Fruit fly (Drosophila melanogaster): ENCODE measurements around the gene crb.
A peak's percentile ranks its signal among the peaks of the same experiment; 100 is the strongest.

The crb gene

dm6 chr3R:24272775-24273290, 22.0 kb upstream of the crb start, which contains the start of gene Orct2 (continued):
- TF ChIP-seq CG18599 (GFP tag; optimal IDR thresholded peaks at IDR 0.05) (peak; percentile 66), gt (GFP tag; IDR thresholded peaks at IDR 0.05) (no peak), CG6791 (GFP tag; IDR thresholded peaks at IDR 0.05; ENCODE audit: partially characterized antibody) (no peak), Stat92E (GFP tag; optimal IDR thresholded peaks at IDR 0.05) (peak in 1 of 3 experiments; percentile 4), Meics (GFP tag; optimal IDR thresholded peaks at IDR 0.05) (peak; percentile 17), CG4328 (GFP tag; optimal IDR thresholded peaks at IDR 0.05) (peak; percentile 39), Fer3 (tag; optimal IDR thresholded peaks at IDR 0.05) (peak; percentile 7), btn (GFP tag; optimal IDR thresholded peaks at IDR 0.05) (no peak), CG13624 (GFP tag; optimal IDR thresholded peaks at IDR 0.05) (peak; percentile 23), pros (GFP tag; optimal IDR thresholded peaks at IDR 0.05) (peak; percentile 91), Adf1 (GFP tag; IDR thresholded peaks at IDR 0.05) (peak; percentile 26; the same call in 1 of the 2 replicates), Nf-YB (GFP tag; optimal IDR thresholded peaks at IDR 0.05) (peak; percentile 6), Usf (GFP tag; optimal IDR thresholded peaks at IDR 0.05) (no peak), nau (GFP tag; optimal IDR thresholded peaks at IDR 0.05) (peak; percentile 24), CG16815 (GFP tag; optimal IDR thresholded peaks at IDR 0.05) (no peak), crol (GFP tag; IDR thresholded peaks at IDR 0.05) (peak; percentile 84), CG15696 (tag; optimal IDR thresholded peaks at IDR 0.05) (peak; percentile 16), knrl (GFP tag; IDR thresholded peaks at IDR 0.05; ENCODE audit: partially characterized antibody) (0 out of 3 replicates have a peak, but pooled peaks have one; percentile 5), HHEX (GFP tag; optimal IDR thresholded peaks at IDR 0.05) (peak; percentile 25), Scr (GFP tag; IDR thresholded peaks at IDR 0.05; ENCODE audit: partially characterized antibody) (peak; percentile 29; the same call in 1 of the 2 replicates), sug (tag; optimal IDR thresholded peaks at IDR 0.05) (peak; percentile 15), zen2 (GFP tag; IDR thresholded peaks at IDR 0.05; ENCODE audit: partially characterized antibody) (peak; percentile 31; the same call in 1 of the 3 replicates), lola (GFP tag; optimal IDR thresholded peaks at IDR 0.05) (no peak), her (GFP tag; optimal IDR thresholded peaks at IDR 0.05) (peak; percentile 8), cg (GFP tag; optimal IDR thresholded peaks at IDR 0.05) (peak; percentile 27), CG9727 (GFP tag; optimal IDR thresholded peaks at IDR 0.05) (peak; percentile 15), CG30020 (tag; optimal IDR thresholded peaks at IDR 0.05) (no peak), Nf-YA (GFP tag; IDR thresholded peaks at IDR 0.05) (no peak), NFAT (GFP tag; IDR thresholded peaks at IDR 0.05) (no peak), Kr (GFP tag; optimal IDR thresholded peaks at IDR 0.05) (peak; percentile 23), Drgx (GFP tag; IDR thresholded peaks at IDR 0.05) (peak; percentile 35; the same call in 1 of the 2 replicates), z (GFP tag; IDR thresholded peaks at IDR 0.05) (0 out of 3 replicates have a peak, but pooled peaks have one; percentile 5), tgo (GFP tag; IDR thresholded peaks at IDR 0.05) (no peak), Max (GFP tag; optimal IDR thresholded peaks at IDR 0.05) (peak; percentile 56), Doc2 (GFP tag; IDR thresholded peaks at IDR 0.05) (no peak), zf30C (GFP tag; optimal IDR thresholded peaks at IDR 0.05) (no peak), CG34376 (GFP tag; optimal IDR thresholded peaks at IDR 0.05) (peak; percentile 66), CrebB (tag; optimal IDR thresholded peaks at IDR 0.05) (no peak), cas (GFP tag; IDR thresholded peaks at IDR 0.05) (no peak), CG15514 (GFP tag; optimal IDR thresholded peaks at IDR 0.05) (peak; percentile 46), D (optimal IDR thresholded peaks at IDR 0.05) (peak; percentile 73), D (GFP tag; optimal IDR thresholded peaks at IDR 0.05) (no peak), gro (GFP tag; optimal IDR thresholded peaks at IDR 0.05) (peak; percentile 49), CG10543 (GFP tag; optimal IDR thresholded peaks at IDR 0.05) (peak; percentile 88), tll (GFP tag; optimal IDR thresholded peaks at IDR 0.05) (peak in 1 of 2 experiments; percentile 38), CG12769 (tag; optimal IDR thresholded peaks at IDR 0.05) (peak; percentile 37), chn (GFP tag; optimal IDR thresholded peaks at IDR 0.05) (no peak), CG14860 (GFP tag; IDR thresholded peaks at IDR 0.05; ENCODE audit: partially characterized antibody) (no peak)

Measured in whole organism, embryonic.